Fruit fly (Drosophila melanogaster) whole organism, prepupa: ENCODE measurements around the gene CRIF.

ENCODE experiments used
- CG10669 ChIP-seq: fragments of 200-800 bp; sonication (Bioruptor generic); optimal IDR thresholded peaks from 3 replicates; lab custom pipeline; 2018; ENCODE audit warnings: missing biosample characterization, mild to moderate bottlenecking, missing genetic modification characterization, moderate library complexity
- CG11762 ChIP-seq: fragments of 200-800 bp; sonication (Bioruptor generic); optimal IDR thresholded peaks from 3 replicates; lab custom pipeline; 2016; ENCODE audit warnings: missing biosample characterization, missing genetic modification characterization; ENCODE audit not compliant: insufficient read depth
- CG11902 ChIP-seq: fragments of 200-800 bp; sonication (Bioruptor generic); optimal IDR thresholded peaks from 3 replicates; lab custom pipeline; 2016; ENCODE audit warnings: missing biosample characterization, missing genetic modification characterization
- CG1621 ChIP-seq: fragments of 200-800 bp; sonication (Bioruptor generic); optimal IDR thresholded peaks from 3 replicates; lab custom pipeline; 2018; ENCODE audit warnings: missing biosample characterization, mild to moderate bottlenecking, missing genetic modification characterization
- CG31627 ChIP-seq: fragments of 200-800 bp; sonication (Bioruptor generic); optimal IDR thresholded peaks from 3 replicates; lab custom pipeline; 2016; ENCODE audit warnings: missing biosample characterization, missing genetic modification characterization
- CG32006 ChIP-seq: fragments of 200-800 bp; sonication (Bioruptor generic); optimal IDR thresholded peaks from 3 replicates; lab custom pipeline; 2017; ENCODE audit warnings: missing biosample characterization, mild to moderate bottlenecking, missing genetic modification characterization
- CG34406 ChIP-seq: fragments of 200-800 bp; sonication (Bioruptor generic); optimal IDR thresholded peaks from 3 replicates; lab custom pipeline; 2016; ENCODE audit warnings: missing biosample characterization, missing genetic modification characterization
- CG3919 ChIP-seq: fragments of 200-800 bp; sonication (Bioruptor generic); optimal IDR thresholded peaks from 3 replicates; lab custom pipeline; 2016; ENCODE audit warnings: missing biosample characterization, missing genetic modification characterization
- CG4318 ChIP-seq: fragments of 200-800 bp; sonication (Bioruptor generic); optimal IDR thresholded peaks from 3 replicates; lab custom pipeline; 2017; ENCODE audit warnings: missing biosample characterization, mild to moderate bottlenecking, missing genetic modification characterization
- CG6163 ChIP-seq: fragments of 200-800 bp; sonication (Bioruptor generic); IDR thresholded peaks from 3 replicates; pipeline ENCODE4 v1.3.6; 2022; ENCODE audit warnings: missing biosample characterization, missing genetic modification characterization
- CG6276 ChIP-seq: fragments of 200-800 bp; sonication (Bioruptor generic); optimal IDR thresholded peaks from 2 replicates; lab custom pipeline; 2017; ENCODE audit warnings: missing biosample characterization, mild to moderate bottlenecking, missing genetic modification characterization
- CG6792 ChIP-seq: fragments of 200-800 bp; sonication (Bioruptor generic); optimal IDR thresholded peaks from 3 replicates; lab custom pipeline; 2016; ENCODE audit warnings: missing biosample characterization, missing genetic modification characterization
- CG6808 ChIP-seq: fragments of 200-800 bp; sonication (Bioruptor generic); optimal IDR thresholded peaks from 3 replicates; lab custom pipeline; 2017; ENCODE audit warnings: missing biosample characterization, missing genetic modification characterization, mild to moderate bottlenecking, moderate library complexity, missing genetic modification reagents
- CG7368 ChIP-seq: fragments of 200-800 bp; sonication (Bioruptor generic); optimal IDR thresholded peaks from 3 replicates; lab custom pipeline; 2016; ENCODE audit warnings: missing biosample characterization, missing genetic modification characterization
- CG8119 ChIP-seq: fragments of 200-800 bp; sonication (Bioruptor generic); IDR thresholded peaks from 3 replicates; pipeline ENCODE4 v1.3.6; 2022; ENCODE audit warnings: missing biosample characterization, missing genetic modification characterization
- CG8319 ChIP-seq: fragments of 200-800 bp; sonication (Bioruptor generic); optimal IDR thresholded peaks from 3 replicates; lab custom pipeline; 2016; ENCODE audit warnings: missing biosample characterization, missing genetic modification characterization
- Eip75B ChIP-seq: fragments of 200-800 bp; sonication (Bioruptor generic); optimal IDR thresholded peaks from 3 replicates; lab custom pipeline; 2016; ENCODE audit warnings: missing biosample characterization, missing genetic modification characterization
- Eip78C ChIP-seq: fragments of 200-800 bp; sonication (Bioruptor generic); peaks from one replicate; lab custom pipeline; 2016; ENCODE audit warnings: missing biosample characterization, missing genetic modification characterization
- Eip93F ChIP-seq: fragments of 200-800 bp; sonication (Bioruptor generic); optimal IDR thresholded peaks from 2 replicates; lab custom pipeline; 2016; ENCODE audit warnings: missing biosample characterization, mild to moderate bottlenecking, missing genetic modification characterization
- Ets21C ChIP-seq: fragments of 200-800 bp; sonication (Bioruptor generic); optimal IDR thresholded peaks from 3 replicates; lab custom pipeline; 2016; ENCODE audit warnings: missing biosample characterization, missing genetic modification characterization
- Ets96B ChIP-seq: fragments of 200-800 bp; optimal IDR thresholded peaks from 2 replicates; lab custom pipeline; 2019; ENCODE audit warnings: missing biosample characterization, mild to moderate bottlenecking, missing genetic modification characterization, moderate library complexity
- Gug ChIP-seq: fragments of 200-800 bp; sonication (Bioruptor generic); IDR thresholded peaks from 2 replicates; pipeline ENCODE4 v1.3.6; 2022; ENCODE audit warnings: missing biosample characterization, missing genetic modification characterization
- Hr38 ChIP-seq: sonication (Bioruptor generic); optimal IDR thresholded peaks from 2 replicates; lab custom pipeline; 2016; ENCODE audit warnings: missing biosample characterization, missing genetic modification characterization
- Hr39 ChIP-seq: fragments of 200-800 bp; sonication (Bioruptor generic); optimal IDR thresholded peaks from 2 replicates; lab custom pipeline; 2016; ENCODE audit warnings: missing biosample characterization, missing genetic modification characterization
- OdsH ChIP-seq: fragments of 200-800 bp; sonication (Bioruptor generic); optimal IDR thresholded peaks from 3 replicates; lab custom pipeline; 2016; ENCODE audit warnings: missing biosample characterization, missing genetic modification characterization
- Smox ChIP-seq: fragments of 200-800 bp; sonication (Bioruptor generic); optimal IDR thresholded peaks from 3 replicates; lab custom pipeline; 2016; ENCODE audit warnings: missing biosample characterization, missing genetic modification characterization
- Sox102F ChIP-seq: fragments of 200-800 bp; sonication (Bioruptor generic); optimal IDR thresholded peaks from 2 replicates; lab custom pipeline; 2016; ENCODE audit warnings: missing biosample characterization, mild to moderate bottlenecking, missing genetic modification characterization
- Sox14 ChIP-seq: fragments of 200-800 bp; sonication (Bioruptor generic); optimal IDR thresholded peaks from 3 replicates; lab custom pipeline; 2016; ENCODE audit warnings: missing biosample characterization, missing genetic modification characterization
- Sox15 ChIP-seq: fragments of 200-800 bp; sonication (Bioruptor generic); optimal IDR thresholded peaks from 3 replicates; lab custom pipeline; 2016; ENCODE audit warnings: missing biosample characterization, missing genetic modification characterization
- acj6 ChIP-seq: fragments of 200-800 bp; sonication (Bioruptor generic); optimal IDR thresholded peaks from 3 replicates; lab custom pipeline; 2016; ENCODE audit warnings: missing biosample characterization, missing genetic modification characterization
- cyc ChIP-seq: fragments of 200-800 bp; sonication (Bioruptor generic); optimal IDR thresholded peaks from 3 replicates; lab custom pipeline; 2016; ENCODE audit warnings: missing biosample characterization, missing genetic modification characterization
- dsx ChIP-seq: fragments of 200-800 bp; optimal IDR thresholded peaks from 3 replicates; lab custom pipeline; 2019; ENCODE audit warnings: missing biosample characterization, mild to moderate bottlenecking, missing genetic modification characterization, moderate library complexity; ENCODE audit not compliant: poor library complexity, severe bottlenecking
- eg ChIP-seq: fragments of 200-800 bp; sonication (Bioruptor generic); IDR thresholded peaks from 3 replicates; pipeline ENCODE4 v1.3.6; 2022; ENCODE audit warnings: missing biosample characterization, missing genetic modification characterization
- esn ChIP-seq: fragments of 200-800 bp; sonication (Bioruptor generic); optimal IDR thresholded peaks from 2 replicates; lab custom pipeline; 2016; ENCODE audit warnings: missing biosample characterization, mild to moderate bottlenecking, missing genetic modification characterization, moderate library complexity
- fd85E ChIP-seq: fragments of 200-800 bp; sonication (Bioruptor generic); optimal IDR thresholded peaks from 3 replicates; lab custom pipeline; 2016; ENCODE audit warnings: missing biosample characterization, missing genetic modification characterization
- lz ChIP-seq: fragments of 200-800 bp; sonication (Bioruptor generic); optimal IDR thresholded peaks from 3 replicates; lab custom pipeline; 2016; ENCODE audit warnings: missing biosample characterization, missing genetic modification characterization
- net ChIP-seq: fragments of 200-800 bp; sonication (Bioruptor generic); optimal IDR thresholded peaks from 3 replicates; lab custom pipeline; 2016; ENCODE audit warnings: missing biosample characterization, missing genetic modification characterization
- pdm3 ChIP-seq: fragments of 200-800 bp; sonication (Bioruptor generic); optimal IDR thresholded peaks from 3 replicates; lab custom pipeline; 2016; ENCODE audit warnings: missing biosample characterization, missing genetic modification characterization
- salr ChIP-seq, 2 experiments: fragments of 200-800 bp; sonication (Bioruptor generic); optimal IDR thresholded peaks; 3 replicates each; lab custom pipeline; 2016 to 2018; ENCODE audit warnings: missing biosample characterization in 2 of 2, missing genetic modification characterization in 2 of 2, mild to moderate bottlenecking in 1 of 2
- spab ChIP-seq: fragments of 200-800 bp; sonication (Bioruptor generic); optimal IDR thresholded peaks from 2 replicates; lab custom pipeline; 2017; ENCODE audit warnings: missing biosample characterization, mild to moderate bottlenecking, missing genetic modification characterization, missing genetic modification reagents
- ss ChIP-seq, 2 experiments: fragments of 200-800 bp; sonication (Bioruptor generic); optimal IDR thresholded peaks; 2 replicates in 1 of 2; 3 replicates in 1 of 2; lab custom pipeline; 2017 to 2018; ENCODE audit warnings: mild to moderate bottlenecking in 2 of 2, missing biosample characterization in 2 of 2, missing genetic modification characterization in 2 of 2, moderate library complexity in 1 of 2
- svp ChIP-seq: fragments of 200-800 bp; sonication (Bioruptor generic); peaks from one replicate; lab custom pipeline; 2016; ENCODE audit warnings: missing biosample characterization, missing genetic modification characterization

The CRIF gene

dm6 chr3L:21524071-21524889 is 44.4 kb downstream of the CRIF start (continued):
- TF ChIP-seq ss (GFP tag; optimal IDR thresholded peaks at IDR 0.05; lab: Kevin White, UChicago), result no peak
- TF ChIP-seq esn (GFP tag; lab: Kevin White, UChicago), result peak; percentile 62
- TF ChIP-seq CG34406 (GFP tag; lab: Kevin White, UChicago), result no peak
- no peak for TF ChIP-seq eg (GFP tag; lab: Robert Waterston, UW)
- TF ChIP-seq CG8119 (GFP tag; lab: Robert Waterston, UW), result no peak; the same call in 2 of the 3 replicates
- no peak for TF ChIP-seq CG1621 (tag; lab: Kevin White, UChicago)
- TF ChIP-seq Ets21C (GFP tag; lab: Kevin White, UChicago), result no peak
- TF ChIP-seq CG31627 (GFP tag; lab: Kevin White, UChicago), result peak; percentile 39
- TF ChIP-seq Gug (GFP tag; lab: Robert Waterston, UW), result no peak; the same call in 1 of the 2 replicates
- no peak for TF ChIP-seq Sox102F
- no peak for TF ChIP-seq CG10669 (GFP tag; lab: Kevin White, UChicago)
- TF ChIP-seq CG6276 (GFP tag; lab: Kevin White, UChicago), result no peak
- TF ChIP-seq CG32006 (GFP tag; lab: Kevin White, UChicago), result no peak
- no peak for TF ChIP-seq CG6163 (GFP tag; lab: Robert Waterston, UW)
- no peak for TF ChIP-seq spab (GFP tag; lab: Kevin White, UChicago)
- no peak for TF ChIP-seq net (GFP tag; lab: Kevin White, UChicago)
- no peak for TF ChIP-seq fd85E (GFP tag; lab: Kevin White, UChicago)
- TF ChIP-seq CG11902 (GFP tag; lab: Kevin White, UChicago), result no peak
- no peak for TF ChIP-seq pdm3 (GFP tag; lab: Kevin White, UChicago)
- no peak for TF ChIP-seq CG7368 (GFP tag; lab: Kevin White, UChicago)
- TF ChIP-seq CG3919 (GFP tag; lab: Kevin White, UChicago), result no peak
- peak; percentile 23 for TF ChIP-seq lz (GFP tag; lab: Kevin White, UChicago)
- TF ChIP-seq CG4318 (GFP tag; lab: Kevin White, UChicago), result no peak
- TF ChIP-seq Eip75B, result peak; percentile 61
- TF ChIP-seq CG6808 (GFP tag; lab: Kevin White, UChicago), result no peak
- TF ChIP-seq svp, result peak; percentile 95
- TF ChIP-seq dsx, result peak; percentile 95
- TF ChIP-seq Smox (GFP tag; lab: Kevin White, UChicago), result no peak
- TF ChIP-seq CG6792 (GFP tag; lab: Kevin White, UChicago), result peak; percentile 40
- TF ChIP-seq Hr38, result no peak
- TF ChIP-seq Sox15 (GFP tag; lab: Kevin White, UChicago), result peak; percentile 12
- no peak for TF ChIP-seq Eip93F (GFP tag; lab: Kevin White, UChicago)
- no peak for TF ChIP-seq OdsH (GFP tag; lab: Kevin White, UChicago)
- TF ChIP-seq Sox14 (GFP tag; lab: Kevin White, UChicago), result peak; percentile 39
- peak; percentile 48 for TF ChIP-seq cyc (GFP tag; lab: Kevin White, UChicago)
- no peak for TF ChIP-seq Hr39 (GFP tag; lab: Kevin White, UChicago)
- peak; percentile 16 for TF ChIP-seq CG8319
- TF ChIP-seq Ets96B, result peak; percentile 49
- no peak for TF ChIP-seq salr (GFP tag; optimal IDR thresholded peaks at IDR 0.05; lab: Kevin White, UChicago)
- peak; percentile 61 for TF ChIP-seq acj6 (GFP tag; lab: Kevin White, UChicago)
- TF ChIP-seq Eip78C (GFP tag; lab: Kevin White, UChicago), result peak; percentile 83
- peak; percentile 24 for TF ChIP-seq CG11762
